Fruit fly (Drosophila melanogaster) whole organism: ENCODE results near the gene Hsp67Ba.

ENCODE experiments used
- CG8478 ChIP-seq: fragments of >200 bp; optimal IDR thresholded peaks from 2 replicates; lab custom pipeline; 2018; ENCODE audit warnings: inconsistent platforms
- Dll ChIP-seq: fragments of >200 bp; optimal IDR thresholded peaks from 2 replicates; lab custom pipeline; 2017
- EcR ChIP-seq, 2 experiments: fragments of >200 bp; optimal IDR thresholded peaks; 2 replicates each; lab custom pipeline; 2017; ENCODE audit warnings: missing biosample characterization in 2 of 2, missing genetic modification characterization in 2 of 2, missing genetic modification reagents in 2 of 2
- pan ChIP-seq: fragments of >200 bp; optimal IDR thresholded peaks from 2 replicates; lab custom pipeline; 2017
- psq ChIP-seq: fragments of >200 bp; optimal IDR thresholded peaks from 2 replicates; lab custom pipeline; 2017
- usp ChIP-seq: fragments of >200 bp; optimal IDR thresholded peaks from 2 replicates; lab custom pipeline; 2017; ENCODE audit warnings: missing biosample characterization, missing genetic modification characterization, mixed read lengths

Hsp67Ba gene

DNA sequence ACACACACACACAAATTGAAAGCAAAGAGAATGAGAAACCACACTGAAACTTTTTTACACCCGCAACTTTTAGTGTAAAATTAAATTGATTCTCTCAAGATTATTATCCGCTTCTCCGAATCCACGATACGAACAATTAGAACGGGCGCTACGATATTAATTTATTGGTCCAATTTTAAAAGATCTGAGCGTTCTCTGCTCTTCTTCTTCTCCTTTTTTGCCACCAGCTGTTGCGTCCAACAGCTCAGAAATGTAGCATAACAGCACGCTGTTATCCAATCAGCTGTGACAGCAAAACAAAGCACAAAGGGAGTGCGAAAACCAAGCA is 20.7 kb downstream of the Hsp67Ba start, which contains the start of the genes UGP and Svip:
TSS of gene UGP (minus strand) at position 223 of the 328 bp plus-strand sequence.
TSS of gene Svip (plus strand) at position 287 of the 328 bp plus-strand sequence.
- TF ChIP-seq CG8478 (lab: Kevin White, UChicago), result no peak
- TF ChIP-seq EcR (GFP tag; optimal IDR thresholded peaks at IDR 0.05; lab: Kevin White, UChicago), result no peak
- TF ChIP-seq Dll (lab: Kevin White, UChicago), result no peak
- TF ChIP-seq usp, result no peak
- no peak for TF ChIP-seq pan (lab: Kevin White, UChicago)
- no peak for TF ChIP-seq psq (lab: Kevin White, UChicago)

DNA sequence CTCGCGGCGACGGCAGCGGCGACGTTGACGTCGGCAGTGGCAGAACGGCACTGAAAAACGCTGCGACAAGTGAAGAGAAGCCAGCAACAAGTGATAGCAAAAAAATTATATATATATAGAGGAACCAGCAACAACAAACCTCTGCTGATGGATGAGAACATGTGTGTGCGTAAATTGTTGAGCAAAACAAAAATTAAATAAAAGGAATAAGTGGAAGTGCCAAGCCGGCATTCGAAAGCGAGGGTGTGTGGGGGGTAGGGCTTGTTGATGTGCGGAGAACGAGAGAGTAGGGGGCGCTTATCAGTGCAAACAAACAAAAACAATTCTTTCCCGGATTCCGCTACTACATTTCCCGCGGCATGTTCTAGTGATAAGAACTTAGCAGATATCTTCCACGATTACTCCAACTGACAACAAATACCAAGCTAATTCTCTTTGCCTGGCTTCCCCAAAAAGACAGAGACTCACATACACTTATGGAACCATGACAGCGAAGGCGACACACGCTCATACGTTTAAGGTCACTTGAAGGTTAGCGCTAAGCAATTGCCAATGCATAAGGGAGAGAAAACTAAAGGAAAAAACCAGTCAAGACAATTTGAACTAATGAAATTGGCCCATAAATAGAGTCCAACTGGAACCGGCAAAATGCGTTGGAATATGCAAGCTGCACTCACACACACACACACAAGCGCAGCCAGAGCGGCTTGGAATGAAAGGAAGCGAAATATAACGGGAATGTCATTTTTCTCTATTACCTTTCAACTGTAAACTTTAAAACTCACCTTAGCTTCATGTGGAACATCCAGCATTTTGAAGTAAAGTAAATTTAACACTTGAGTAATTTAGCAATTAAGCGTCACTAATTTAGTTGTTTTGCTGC is 21.3 kb downstream of the Hsp67Ba start:
- no peak for TF ChIP-seq pan (lab: Kevin White, UChicago)
- no peak for TF ChIP-seq CG8478 (lab: Kevin White, UChicago)
- TF ChIP-seq psq (lab: Kevin White, UChicago), result no peak
- no peak for TF ChIP-seq Dll (lab: Kevin White, UChicago)
- TF ChIP-seq usp, result no peak
- no peak for TF ChIP-seq EcR (GFP tag; optimal IDR thresholded peaks at IDR 0.05; lab: Kevin White, UChicago)

DNA sequence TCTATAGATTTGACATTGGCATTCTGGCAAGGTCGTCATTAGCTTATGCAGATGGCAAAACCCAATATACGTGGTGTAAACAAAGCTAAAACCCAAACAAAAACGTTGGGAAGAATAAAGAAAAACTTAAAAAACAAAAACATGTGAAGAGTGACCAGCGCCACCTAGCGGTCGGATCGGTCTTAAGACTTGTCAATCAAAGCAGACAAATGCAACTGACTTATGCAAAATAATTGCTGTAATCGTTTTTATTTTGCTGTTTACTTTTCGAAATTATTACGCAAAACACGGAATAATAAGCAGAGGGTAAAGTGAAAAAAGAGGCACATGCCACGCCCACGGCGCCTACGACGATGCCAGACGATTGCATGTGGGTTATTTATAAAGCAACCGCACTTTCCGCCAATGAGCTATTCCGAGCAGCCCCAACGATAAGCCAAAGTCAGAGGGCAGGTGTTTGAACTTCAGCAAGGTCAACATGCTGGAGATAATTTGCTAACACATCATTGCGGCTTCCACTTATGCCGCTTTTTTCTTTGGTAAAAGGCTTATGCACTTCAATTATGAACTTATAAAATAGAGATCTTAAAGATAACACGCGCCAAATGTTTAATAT is 23.1 kb downstream of the Hsp67Ba start:
- TF ChIP-seq CG8478 (lab: Kevin White, UChicago) (no peak), Dll (lab: Kevin White, UChicago) (no peak), usp (no peak), psq (lab: Kevin White, UChicago) (no peak), EcR (GFP tag; optimal IDR thresholded peaks at IDR 0.05; lab: Kevin White, UChicago) (no peak), pan (lab: Kevin White, UChicago) (no peak)

DNA sequence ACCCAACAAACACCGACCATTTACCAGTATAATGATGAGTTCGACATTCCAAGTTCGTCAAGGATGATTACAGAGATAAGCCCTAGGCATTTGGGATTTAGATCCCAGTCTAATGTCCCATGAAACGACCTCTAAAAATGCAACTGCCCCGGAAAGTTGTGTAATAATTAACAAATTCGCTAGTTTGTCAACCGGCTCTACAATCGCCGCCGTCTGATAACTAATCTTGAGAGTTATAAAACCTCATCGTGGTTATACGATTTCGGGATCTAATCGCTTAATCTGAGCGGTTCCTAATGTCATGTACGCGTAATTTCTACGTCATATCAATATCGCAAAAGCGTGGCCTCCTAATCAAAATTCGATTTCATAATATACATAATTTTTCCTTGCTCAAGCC is 23.8 kb downstream of the Hsp67Ba start:
- TF ChIP-seq pan (lab: Kevin White, UChicago) (no peak), Dll (lab: Kevin White, UChicago) (no peak), psq (lab: Kevin White, UChicago) (no peak), EcR (GFP tag; optimal IDR thresholded peaks at IDR 0.05; lab: Kevin White, UChicago) (no peak), usp (no peak), CG8478 (lab: Kevin White, UChicago) (no peak)

DNA sequence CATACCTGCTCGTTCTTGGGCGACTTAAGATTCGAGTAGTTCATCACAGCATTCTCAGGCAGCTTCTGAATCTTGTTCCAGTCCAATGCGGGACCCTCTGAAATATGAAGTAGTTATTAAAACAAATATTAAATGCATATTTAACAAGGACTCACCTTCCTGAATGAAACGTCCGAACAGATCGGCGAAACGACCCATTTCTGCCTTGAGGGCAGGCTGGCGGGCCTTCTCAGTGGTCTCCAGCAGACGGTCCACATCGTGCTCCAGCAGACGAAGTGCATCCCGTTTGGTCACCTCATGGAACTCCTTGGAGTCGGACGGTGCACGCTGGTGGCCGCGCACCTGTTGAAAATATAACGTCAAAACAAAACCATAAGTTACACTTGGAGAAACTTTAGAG is 25.6 kb downstream of the Hsp67Ba start, which contains the start of gene CG32040:
TSS of gene CG32040 (plus strand) at position 301 of the 400 bp plus-strand sequence.
- no peak for TF ChIP-seq pan (lab: Kevin White, UChicago)
- TF ChIP-seq psq (lab: Kevin White, UChicago), result no peak
- TF ChIP-seq CG8478 (lab: Kevin White, UChicago), result no peak
- TF ChIP-seq Dll (lab: Kevin White, UChicago), result no peak
- TF ChIP-seq usp, result no peak
- TF ChIP-seq EcR (GFP tag; optimal IDR thresholded peaks at IDR 0.05; lab: Kevin White, UChicago), result no peak

DNA sequence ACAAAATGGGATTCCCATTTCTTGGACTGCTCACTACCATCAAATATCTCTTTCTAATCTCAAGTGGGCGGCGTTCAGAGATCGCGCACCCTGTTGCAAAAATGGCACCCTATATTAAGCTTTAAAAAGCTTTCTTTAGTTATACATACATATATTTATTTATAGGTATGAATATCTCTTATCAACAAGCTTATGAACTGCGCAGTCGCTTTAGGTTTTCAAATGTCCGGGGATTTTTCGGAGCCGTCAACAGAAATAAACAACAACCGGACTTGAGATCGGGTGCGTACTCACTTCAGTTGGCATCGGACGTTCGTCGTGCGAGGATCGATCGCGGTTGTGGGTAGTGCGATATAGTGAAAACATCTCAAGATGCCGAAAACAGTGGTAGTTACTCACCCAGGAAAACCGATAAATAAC is 30.0 kb downstream of the Hsp67Ba start, which contains the start of gene PGRP-LF:
TSS of gene PGRP-LF (plus strand) at position 296 of the 420 bp plus-strand sequence.
- TF ChIP-seq CG8478 (lab: Kevin White, UChicago) (no peak), pan (lab: Kevin White, UChicago) (no peak), usp (no peak), EcR (GFP tag; optimal IDR thresholded peaks at IDR 0.05; lab: Kevin White, UChicago) (no peak), Dll (lab: Kevin White, UChicago) (no peak), psq (lab: Kevin White, UChicago) (no peak)

DNA sequence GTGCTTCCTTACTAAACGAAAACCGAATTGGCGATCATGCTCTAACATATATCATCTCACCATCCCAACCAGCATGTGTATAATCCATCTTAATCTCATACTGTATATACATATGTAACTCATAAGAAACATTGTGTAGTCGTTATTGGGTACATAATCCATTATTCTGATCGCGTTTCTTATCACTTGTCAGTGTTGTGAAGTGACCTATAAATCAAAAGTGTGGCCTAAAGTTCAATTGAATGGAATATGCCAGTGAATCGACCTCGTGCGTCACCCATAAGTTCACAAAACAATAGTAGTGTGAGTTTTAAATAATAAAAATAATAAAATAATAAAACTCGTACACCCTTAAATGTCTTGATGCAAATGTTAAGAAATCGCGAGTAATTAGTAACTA is 34.2 kb downstream of the Hsp67Ba start:
- no peak for TF ChIP-seq pan (lab: Kevin White, UChicago)
- TF ChIP-seq usp, result no peak
- TF ChIP-seq EcR (GFP tag; optimal IDR thresholded peaks at IDR 0.05; lab: Kevin White, UChicago), result no peak

DNA sequence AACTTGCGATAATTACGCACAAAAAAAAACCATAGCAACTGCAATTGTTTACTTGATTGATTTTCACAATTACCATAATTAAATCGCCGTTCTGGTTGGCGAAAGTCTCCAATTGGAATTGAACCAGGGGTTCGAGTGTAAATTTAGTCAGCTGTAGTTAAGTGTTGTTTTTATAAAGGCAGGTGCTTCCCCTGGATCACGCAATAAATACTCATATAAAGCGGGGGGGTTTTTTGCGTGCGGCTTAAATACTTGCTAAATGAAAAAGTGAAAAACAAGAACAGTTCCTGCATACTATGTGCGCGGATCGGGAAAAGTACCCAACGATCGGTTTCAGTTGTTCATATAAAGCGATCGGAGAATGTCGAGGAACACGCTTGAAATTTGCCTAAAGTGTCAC is 35.4 kb downstream of the Hsp67Ba start:
- TF ChIP-seq EcR (GFP tag; optimal IDR thresholded peaks at IDR 0.05; lab: Kevin White, UChicago) (no peak), pan (lab: Kevin White, UChicago) (no peak), psq (lab: Kevin White, UChicago) (no peak), CG8478 (lab: Kevin White, UChicago) (no peak), Dll (lab: Kevin White, UChicago) (no peak), usp (no peak)

DNA sequence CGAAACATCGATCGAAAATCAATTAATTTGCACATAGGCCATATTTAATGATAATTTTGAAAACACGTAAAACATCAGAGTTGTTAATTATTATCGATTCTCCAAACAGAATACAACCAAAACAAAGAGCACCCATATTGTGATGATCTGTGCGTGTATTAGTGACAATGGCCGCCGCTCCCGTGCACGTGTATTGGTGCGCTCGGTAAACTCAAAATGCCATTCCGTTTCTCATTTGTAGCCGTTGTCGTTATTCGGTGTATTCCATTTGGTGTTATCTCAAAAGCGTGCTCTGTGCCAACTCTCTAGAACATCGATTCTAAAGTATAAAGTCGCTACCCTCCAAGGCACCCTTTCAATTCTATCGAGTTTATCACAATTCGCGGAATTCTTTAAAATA is 38.5 kb downstream of the Hsp67Ba start:
- TF ChIP-seq pan (lab: Kevin White, UChicago) (no peak), EcR (GFP tag; optimal IDR thresholded peaks at IDR 0.05; lab: Kevin White, UChicago) (no peak), CG8478 (lab: Kevin White, UChicago) (no peak), psq (lab: Kevin White, UChicago) (no peak), usp (no peak), Dll (lab: Kevin White, UChicago) (no peak)

DNA sequence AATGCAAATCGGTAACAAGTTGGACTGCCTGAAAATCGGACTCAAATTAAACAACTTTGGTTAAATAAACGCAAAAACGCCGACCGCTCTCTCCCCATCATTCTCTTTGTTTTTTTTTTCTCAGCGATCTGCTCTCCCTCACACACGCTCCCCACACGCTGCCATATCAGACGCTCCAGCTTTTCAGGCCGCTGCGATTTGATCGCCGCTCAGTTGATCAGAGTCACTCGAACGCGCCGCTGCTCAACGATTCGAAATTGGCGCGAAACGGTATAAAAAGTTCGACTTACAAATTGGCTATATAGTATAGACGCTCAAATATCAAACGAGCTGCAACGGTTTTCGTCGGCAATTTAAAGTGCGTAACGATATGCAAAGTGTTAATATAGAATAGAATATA is 39.1 kb downstream of the Hsp67Ba start:
- TF ChIP-seq pan (lab: Kevin White, UChicago) (no peak), psq (lab: Kevin White, UChicago) (no peak), usp (no peak), EcR (GFP tag; optimal IDR thresholded peaks at IDR 0.05; lab: Kevin White, UChicago) (no peak), CG8478 (lab: Kevin White, UChicago) (no peak), Dll (lab: Kevin White, UChicago) (no peak)

DNA sequence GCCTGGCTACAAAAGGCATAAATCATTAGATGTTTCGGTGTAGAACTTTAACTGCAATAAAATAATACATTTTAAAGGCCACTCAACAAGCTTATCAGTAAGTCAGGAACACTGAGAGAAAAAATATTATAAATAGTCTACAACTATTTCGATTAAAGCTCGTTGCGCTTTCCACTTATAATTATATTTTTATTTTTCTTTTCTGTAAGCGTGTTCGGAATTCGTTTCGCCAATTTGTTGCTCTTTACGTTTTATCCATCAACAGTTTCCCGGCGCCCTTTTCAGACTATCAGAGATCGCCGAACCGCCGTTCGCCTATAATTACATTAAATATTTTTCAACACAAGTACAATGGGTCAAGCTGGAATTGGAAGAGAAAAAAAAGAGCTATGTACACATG is 40.3 kb downstream of the Hsp67Ba start:
- no peak for TF ChIP-seq EcR (GFP tag; optimal IDR thresholded peaks at IDR 0.05; lab: Kevin White, UChicago)
- no peak for TF ChIP-seq usp
- no peak for TF ChIP-seq Dll (lab: Kevin White, UChicago)
- no peak for TF ChIP-seq CG8478 (lab: Kevin White, UChicago)
- no peak for TF ChIP-seq psq (lab: Kevin White, UChicago)
- no peak for TF ChIP-seq pan (lab: Kevin White, UChicago)
